Worm (Caenorhabditis elegans): ENCODE measurements around the gene mtp-18.

- TF ChIP-seq ztf-11 (tag; optimal IDR thresholded peaks at IDR 0.05) (no peak), jun-1 (tag; optimal IDR thresholded peaks at IDR 0.05) (no peak), pha-4 (tag; optimal IDR thresholded peaks at IDR 0.05) (no peak), snpc-4 (tag; optimal IDR thresholded peaks at IDR 0.05) (no peak)
Measured at ce11 chrX:6208463-6208862, 2.3 kb upstream of the mtp-18 start, which contains the start of gene C14F11.7.
